Fruit fly (Drosophila melanogaster) whole organism, adult: Measurements from ENCODE around the gene Vps8.

Experiments used
- Clk ChIP-seq: fragments of 200-800 bp; sonication (Bioruptor generic); optimal IDR thresholded peaks from 2 replicates; lab custom pipeline; 2017; ENCODE audit warnings: missing biosample characterization, missing genetic modification characterization
- Mnt ChIP-seq: fragments of 200-800 bp; sonication (Bioruptor generic); optimal IDR thresholded peaks from 2 replicates; lab custom pipeline; 2016; ENCODE audit warnings: missing biosample characterization, mild to moderate bottlenecking, missing genetic modification characterization
- cnc ChIP-seq, 2 experiments: fragments of >200 bp; optimal IDR thresholded peaks; 2 replicates each; lab custom pipeline; 2017
- kay ChIP-seq: fragments of 200-800 bp; sonication (Bioruptor generic); peaks from one replicate; lab custom pipeline; 2016; ENCODE audit warnings: missing biosample characterization, missing genetic modification characterization, borderline replicate concordance
- toe ChIP-seq: fragments of 200-800 bp; sonication (Bioruptor generic); optimal IDR thresholded peaks from 2 replicates; lab custom pipeline; 2016; ENCODE audit warnings: missing biosample characterization, missing genetic modification characterization

- TF ChIP-seq Clk (GFP tag; lab: Kevin White, UChicago) (no peak), Mnt (GFP tag; lab: Kevin White, UChicago) (no peak), cnc (optimal IDR thresholded peaks at IDR 0.05; lab: Kevin White, UChicago) (no peak), kay (GFP tag; lab: Kevin White, UChicago) (no peak), toe (GFP tag; lab: Kevin White, UChicago) (no peak)
These were observed 39.7 kb downstream of the Vps8 start for dm6 chr3L:6455383-6455782.
